Worm (Caenorhabditis elegans): ENCODE results near the gene T08B6.9.

ce11 chrIV:4861449-4861848 is 29.2 kb upstream of the T08B6.9 start, which contains the start of the genes Y17G9A.4 and str-173:
- TF ChIP-seq ama-1 (optimal IDR thresholded peaks at IDR 0.05) = no peak
- no peak for TF ChIP-seq tbx-37 (GFP tag; conservative IDR thresholded peaks at IDR 0.05)
- TF ChIP-seq sea-1 (GFP tag; conservative IDR thresholded peaks at IDR 0.05) = no peak
- no peak for TF ChIP-seq flt-1 (GFP tag; IDR thresholded peaks at IDR 0.05)
- TF ChIP-seq pes-1 (GFP tag; IDR thresholded peaks at IDR 0.05) = no peak
- TF ChIP-seq ceh-36 (tag; optimal IDR thresholded peaks at IDR 0.05) = no peak
- TF ChIP-seq F13C5.2 (tag; optimal IDR thresholded peaks at IDR 0.05) = no peak
- no peak for TF ChIP-seq hmbx-1 (tag; optimal IDR thresholded peaks at IDR 0.05)
- TF ChIP-seq ceh-13 (GFP tag; optimal IDR thresholded peaks at IDR 0.05) = no peak
- no peak for TF ChIP-seq tbx-11 (GFP tag; IDR thresholded peaks at IDR 0.05)
- TF ChIP-seq B0310.2 (tag; optimal IDR thresholded peaks at IDR 0.05) = no peak
- TF ChIP-seq hmg-4 (GFP tag; optimal IDR thresholded peaks at IDR 0.05) = no peak
- TF ChIP-seq aly-1 (tag; optimal IDR thresholded peaks at IDR 0.05) = no peak
- TF ChIP-seq ets-7 (tag; optimal IDR thresholded peaks at IDR 0.05) = no peak
